Fruit fly (Drosophila melanogaster): Measurements from ENCODE around the gene CG15628.
A peak's percentile ranks its signal among the peaks of the same experiment; 100 is the strongest.

Gene CG15628

dm6 chr2L:4836193-4836592, 14.6 kb downstream of the CG15628 start:
- TF ChIP-seq HmgZ (tag; optimal IDR thresholded peaks at IDR 0.05) = no peak
- TF ChIP-seq CG12155 (GFP tag; optimal IDR thresholded peaks at IDR 0.05) = no peak
- TF ChIP-seq Doc2 (GFP tag; IDR thresholded peaks at IDR 0.05) = no peak
- no peak for TF ChIP-seq oc (tag; optimal IDR thresholded peaks at IDR 0.05)
- no peak for TF ChIP-seq CG13287 (GFP tag; IDR thresholded peaks at IDR 0.05; ENCODE audit: partially characterized antibody)
- TF ChIP-seq unpg (GFP tag; optimal IDR thresholded peaks at IDR 0.05) = no peak
- TF ChIP-seq CG18262 (tag; optimal IDR thresholded peaks at IDR 0.05) = no peak
- no peak for TF ChIP-seq CG17802 (tag; optimal IDR thresholded peaks at IDR 0.05)
- no peak for TF ChIP-seq wek (GFP tag; optimal IDR thresholded peaks at IDR 0.05)
- TF ChIP-seq Med (GFP tag) = peak; percentile 58
- peak; percentile 29; the same call in 1 of the 2 replicates for TF ChIP-seq Drgx (GFP tag; IDR thresholded peaks at IDR 0.05)
- no peak for TF ChIP-seq CG5245 (GFP tag; optimal IDR thresholded peaks at IDR 0.05)
- TF ChIP-seq Pdp1 (GFP tag; optimal IDR thresholded peaks at IDR 0.05) = peak in 1 of 2 experiments; percentile 14
- no peak for TF ChIP-seq tap (tag; optimal IDR thresholded peaks at IDR 0.05)
- no peak for TF ChIP-seq sc (optimal IDR thresholded peaks at IDR 0.05)
- TF ChIP-seq sc (GFP tag; optimal IDR thresholded peaks at IDR 0.05) = no peak
- TF ChIP-seq slbo (GFP tag; IDR thresholded peaks at IDR 0.05) = peak; percentile 22; the same call in 1 of the 2 replicates
- TF ChIP-seq grau (tag; optimal IDR thresholded peaks at IDR 0.05) = peak; percentile 49
- peak; percentile 3 for TF ChIP-seq CG2678 (tag; optimal IDR thresholded peaks at IDR 0.05)
- no peak for TF ChIP-seq Scr (GFP tag; IDR thresholded peaks at IDR 0.05; ENCODE audit: partially characterized antibody)
- peak; percentile 6; the same call in 1 of the 4 replicates for TF ChIP-seq Gug (GFP tag; IDR thresholded peaks at IDR 0.05)
- no peak for TF ChIP-seq Side (GFP tag; optimal IDR thresholded peaks at IDR 0.05)
- TF ChIP-seq row (GFP tag; IDR thresholded peaks at IDR 0.05) = peak; percentile 41; the same call in 2 of the 3 replicates
- no peak for TF ChIP-seq CG2129 (GFP tag; IDR thresholded peaks at IDR 0.05; ENCODE audit: partially characterized antibody)
- TF ChIP-seq CG8089 (GFP tag; optimal IDR thresholded peaks at IDR 0.05) = no peak
- TF ChIP-seq C15 (GFP tag; IDR thresholded peaks at IDR 0.05) = no peak
- TF ChIP-seq Trl (optimal IDR thresholded peaks at IDR 0.05) = no peak
- TF ChIP-seq Trl (GFP tag; optimal IDR thresholded peaks at IDR 0.05) = no peak
- TF ChIP-seq E2f1 (GFP tag; IDR thresholded peaks at IDR 0.05) = no peak

dm6 chr2L:4837772-4838397, 16.3 kb downstream of the CG15628 start, which contains the start of the genes tank and CG12194:
Gene tank, minus strand, starts transcription at chr2L:4837999.
Gene CG12194, plus strand, starts transcription at chr2L:4838347.
- TF ChIP-seq CG6813 (GFP tag; optimal IDR thresholded peaks at IDR 0.05) (peak; percentile 98), CG17328 (GFP tag; IDR thresholded peaks at IDR 0.05) (peak; percentile 100), tin (GFP tag; optimal IDR thresholded peaks at IDR 0.05) (peak; percentile 99), Atf3 (GFP tag; optimal IDR thresholded peaks at IDR 0.05) (peak; percentile 99), toy (GFP tag; IDR thresholded peaks at IDR 0.05) (peak; percentile 97), Hmr (GFP tag; optimal IDR thresholded peaks at IDR 0.05) (peak; percentile 99), emc (GFP tag; optimal IDR thresholded peaks at IDR 0.05) (peak; percentile 98), fd96Cb (tag; optimal IDR thresholded peaks at IDR 0.05) (peak; percentile 99), CG4282 (GFP tag; optimal IDR thresholded peaks at IDR 0.05) (peak; percentile 98), CG6791 (GFP tag; IDR thresholded peaks at IDR 0.05; ENCODE audit: partially characterized antibody) (peak; percentile 73), CG10267 (tag; optimal IDR thresholded peaks at IDR 0.05) (peak; percentile 96), gt (GFP tag; IDR thresholded peaks at IDR 0.05) (peak; percentile 97), CG1233 (GFP tag; optimal IDR thresholded peaks at IDR 0.05) (peak; percentile 99), Hr39 (optimal IDR thresholded peaks at IDR 0.05) (no peak), CG18764 (GFP tag; optimal IDR thresholded peaks at IDR 0.05) (peak; percentile 98), lov (optimal IDR thresholded peaks at IDR 0.05) (no peak), lov (GFP tag; IDR thresholded peaks at IDR 0.05) (peak; percentile 99), ro (GFP tag; IDR thresholded peaks at IDR 0.05) (peak; percentile 98), CrebB (tag; optimal IDR thresholded peaks at IDR 0.05) (peak; percentile 98), CG7786 (GFP tag; optimal IDR thresholded peaks at IDR 0.05) (peak; percentile 99), CG10979 (tag; optimal IDR thresholded peaks at IDR 0.05) (peak; percentile 99), gfzf (GFP tag; optimal IDR thresholded peaks at IDR 0.05) (peak; percentile 37), seq (GFP tag; IDR thresholded peaks at IDR 0.05) (peak; percentile 99), rib (GFP tag; IDR thresholded peaks at IDR 0.05) (peak; percentile 98)
